Worm (Caenorhabditis elegans): ENCODE data around the gene B0546.5.

Gene B0546.5

ce11 chrIV:3428434-3428950 is 38.6 kb upstream of the B0546.5 start, which contains the start of the genes C04C3.9 and srz-60 (continued):
- no peak for TF ChIP-seq nhr-80 (tag; optimal IDR thresholded peaks at IDR 0.05)
- TF ChIP-seq him-1 (tag; optimal IDR thresholded peaks at IDR 0.05), result no peak
- TF ChIP-seq madf-3 (GFP tag; IDR thresholded peaks at IDR 0.05), result no peak
- no peak for TF ChIP-seq nhr-179 (tag; optimal IDR thresholded peaks at IDR 0.05)
- TF ChIP-seq somi-1 (GFP tag; optimal IDR thresholded peaks at IDR 0.05), result no peak
- TF ChIP-seq nhr-27 (tag; optimal IDR thresholded peaks at IDR 0.05), result no peak

ce11 chrIV:3422516-3422915 is 32.6 kb upstream of the B0546.5 start, which contains the start of gene C04C3.6:
Gene C04C3.6 (minus strand): TSS chrIV:3422616.
- TF ChIP-seq bed-1 (GFP tag; IDR thresholded peaks at IDR 0.05) (no peak), T07F8.4 (tag; optimal IDR thresholded peaks at IDR 0.05) (no peak), atf-7 (tag; optimal IDR thresholded peaks at IDR 0.05) (no peak), mes-4 (tag; optimal IDR thresholded peaks at IDR 0.05) (no peak), die-1 (tag; optimal IDR thresholded peaks at IDR 0.05) (no peak), snpc-1.1 (tag; optimal IDR thresholded peaks at IDR 0.05; ENCODE audit: insufficient read depth) (no peak), hmg-20 (GFP tag; IDR thresholded peaks at IDR 0.05) (no peak), egl-18 (GFP tag; IDR thresholded peaks at IDR 0.05) (no peak), egrh-3 (GFP tag; IDR thresholded peaks at IDR 0.05) (no peak), F57A8.1 (GFP tag; optimal IDR thresholded peaks at IDR 0.05) (no peak), Y56A3A.18 (GFP tag; IDR thresholded peaks at IDR 0.05) (no peak), snpc-3.4 (tag; optimal IDR thresholded peaks at IDR 0.05) (no peak), F57C9.4 (tag; optimal IDR thresholded peaks at IDR 0.05) (no peak), egl-44 (GFP tag; IDR thresholded peaks at IDR 0.05) (no peak), chd-7 (tag; optimal IDR thresholded peaks at IDR 0.05) (no peak), ztf-25 (GFP tag; IDR thresholded peaks at IDR 0.05) (no peak), unc-130 (GFP tag; optimal IDR thresholded peaks at IDR 0.05) (no peak)

DNA sequence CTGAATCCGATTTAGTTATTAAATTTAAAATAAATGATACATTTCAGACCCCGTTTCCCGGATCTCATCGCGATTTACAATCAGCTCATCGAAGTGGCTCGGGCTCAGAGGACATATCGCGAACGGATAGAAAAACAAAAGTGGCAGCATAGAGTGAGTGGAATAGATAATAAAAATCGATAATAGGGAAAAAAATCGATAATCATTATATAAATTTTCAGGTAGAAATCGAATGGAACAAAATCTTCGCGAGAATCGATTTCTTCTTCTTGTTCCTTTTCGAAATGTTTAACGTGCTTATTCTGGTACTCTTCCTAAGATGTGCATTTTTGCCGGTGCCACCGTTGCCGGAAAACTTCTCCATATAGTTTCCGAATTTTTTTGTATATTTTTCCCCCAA is 28.8 kb upstream of the B0546.5 start:
- TF ChIP-seq Y67H2A.10 (GFP tag; conservative IDR thresholded peaks at IDR 0.05) (no peak), snpc-4 (GFP tag; optimal IDR thresholded peaks at IDR 0.05) (no peak), snpc-4 (tag; optimal IDR thresholded peaks at IDR 0.05) (no peak), mes-4 (tag; optimal IDR thresholded peaks at IDR 0.05) (no peak), ceh-100 (GFP tag; IDR thresholded peaks at IDR 0.05) (no peak)

ce11 chrIV:3415383-3415782 is 25.5 kb upstream of the B0546.5 start, which contains the start of gene lgc-9:
Gene lgc-9 (plus strand): TSS chrIV:3415683.
- no peak for TF ChIP-seq atf-7 (tag; optimal IDR thresholded peaks at IDR 0.05)
- TF ChIP-seq F33H1.4 (GFP tag; IDR thresholded peaks at IDR 0.05), result no peak
- TF ChIP-seq dox-1 (GFP tag; IDR thresholded peaks at IDR 0.05), result no peak
- no peak for TF ChIP-seq F55B11.4 (tag; optimal IDR thresholded peaks at IDR 0.05; ENCODE audit: borderline replicate concordance, insufficient read depth)
- TF ChIP-seq egl-44 (GFP tag; IDR thresholded peaks at IDR 0.05), result no peak
- no peak for TF ChIP-seq nhr-80 (tag; optimal IDR thresholded peaks at IDR 0.05)
- TF ChIP-seq K11D2.4 (GFP tag; IDR thresholded peaks at IDR 0.05), result no peak
- no peak for TF ChIP-seq ztf-18 (tag; optimal IDR thresholded peaks at IDR 0.05)
- TF ChIP-seq hlh-12 (tag; optimal IDR thresholded peaks at IDR 0.05), result no peak

ce11 chrIV:3400941-3401340 is 11.0 kb upstream of the B0546.5 start:
- TF ChIP-seq F57A8.1 (GFP tag; optimal IDR thresholded peaks at IDR 0.05), result no peak
- no peak for TF ChIP-seq chd-7 (tag; optimal IDR thresholded peaks at IDR 0.05)
- TF ChIP-seq bed-2 (GFP tag; IDR thresholded peaks at IDR 0.05), result no peak
- TF ChIP-seq nfyb-1 (GFP tag; IDR thresholded peaks at IDR 0.05), result no peak
- no peak for TF ChIP-seq cebp-1 (GFP tag; IDR thresholded peaks at IDR 0.05)
- no peak for TF ChIP-seq cebp-1 (tag; optimal IDR thresholded peaks at IDR 0.05)
- TF ChIP-seq K11D2.4 (GFP tag; IDR thresholded peaks at IDR 0.05), result no peak
- no peak for TF ChIP-seq ccch-3 (GFP tag; optimal IDR thresholded peaks at IDR 0.05)
- no peak for TF ChIP-seq ztf-25 (GFP tag; IDR thresholded peaks at IDR 0.05)
- no peak for TF ChIP-seq die-1 (tag; optimal IDR thresholded peaks at IDR 0.05)
- TF ChIP-seq B0035.1 (tag; optimal IDR thresholded peaks at IDR 0.05), result no peak
- TF ChIP-seq nhr-179 (tag; optimal IDR thresholded peaks at IDR 0.05), result no peak
- TF ChIP-seq dpff-1 (tag; optimal IDR thresholded peaks at IDR 0.05), result no peak
- TF ChIP-seq D2030.7 (GFP tag; IDR thresholded peaks at IDR 0.05), result no peak
- no peak for TF ChIP-seq Y53G8AR.9 (GFP tag; conservative IDR thresholded peaks at IDR 0.05)
- no peak for TF ChIP-seq pbrm-1 (GFP tag; IDR thresholded peaks at IDR 0.05)
- TF ChIP-seq him-1 (tag; optimal IDR thresholded peaks at IDR 0.05), result no peak
